Fruit fly (Drosophila melanogaster) whole organism, adult: ENCODE data around the gene CG4962.

Experiments used
- CG11617 ChIP-seq: fragments of 200-800 bp; sonication (Bioruptor generic); optimal IDR thresholded peaks from 2 replicates; lab custom pipeline; 2017; ENCODE audit warnings: mild to moderate bottlenecking, missing biosample characterization, missing genetic modification reagents, missing genetic modification characterization
- CG12768 ChIP-seq: fragments of 200-800 bp; sonication (Bioruptor generic); optimal IDR thresholded peaks from 2 replicates; lab custom pipeline; 2017; ENCODE audit warnings: missing biosample characterization, missing genetic modification characterization, mild to moderate bottlenecking, moderate library complexity, missing genetic modification reagents
- CG14711 ChIP-seq: fragments of 200-800 bp; sonication (Bioruptor generic); optimal IDR thresholded peaks from 2 replicates; lab custom pipeline; 2018; ENCODE audit warnings: missing biosample characterization, mild to moderate bottlenecking, missing genetic modification characterization, moderate library complexity
- CG1620 ChIP-seq: fragments of 200-800 bp; sonication (Bioruptor generic); optimal IDR thresholded peaks from 2 replicates; lab custom pipeline; 2016; ENCODE audit warnings: missing biosample characterization, missing genetic modification characterization
- CG33017 ChIP-seq: fragments of 200-800 bp; sonication (Bioruptor generic); optimal IDR thresholded peaks from 2 replicates; lab custom pipeline; 2018; ENCODE audit warnings: missing biosample characterization, mild to moderate bottlenecking, missing genetic modification characterization, moderate library complexity
- CG5204 ChIP-seq: fragments of 200-800 bp; sonication (Bioruptor generic); optimal IDR thresholded peaks from 2 replicates; lab custom pipeline; 2016; ENCODE audit warnings: missing biosample characterization, missing genetic modification characterization
- CG7045 ChIP-seq: fragments of 200-800 bp; sonication (Bioruptor generic); optimal IDR thresholded peaks from 2 replicates; lab custom pipeline; 2017; ENCODE audit warnings: missing biosample characterization, mild to moderate bottlenecking, missing genetic modification characterization
- CG7101 ChIP-seq: fragments of 200-800 bp; sonication (Bioruptor generic); optimal IDR thresholded peaks from 2 replicates; lab custom pipeline; 2018; ENCODE audit warnings: missing biosample characterization, mild to moderate bottlenecking, missing genetic modification characterization, moderate library complexity
- Clk ChIP-seq: fragments of 200-800 bp; sonication (Bioruptor generic); optimal IDR thresholded peaks from 2 replicates; lab custom pipeline; 2017; ENCODE audit warnings: missing biosample characterization, missing genetic modification characterization
- Crg-1 ChIP-seq: fragments of 200-800 bp; sonication (Bioruptor generic); optimal IDR thresholded peaks from 2 replicates; lab custom pipeline; 2016; ENCODE audit warnings: missing biosample characterization, missing genetic modification characterization
- Hr96 ChIP-seq: fragments of 200-800 bp; sonication (Bioruptor generic); optimal IDR thresholded peaks from 2 replicates; lab custom pipeline; 2016; ENCODE audit warnings: missing biosample characterization, missing genetic modification characterization
- Mnt ChIP-seq: fragments of 200-800 bp; sonication (Bioruptor generic); optimal IDR thresholded peaks from 2 replicates; lab custom pipeline; 2016; ENCODE audit warnings: missing biosample characterization, mild to moderate bottlenecking, missing genetic modification characterization
- bab1 ChIP-seq: fragments of 200-800 bp; sonication (Bioruptor generic); optimal IDR thresholded peaks from 3 replicates; lab custom pipeline; 2019; ENCODE audit warnings: missing biosample characterization, mild to moderate bottlenecking, missing genetic modification characterization, moderate library complexity
- cic ChIP-seq: fragments of 200-800 bp; sonication (Bioruptor generic); optimal IDR thresholded peaks from 2 replicates; lab custom pipeline; 2017; ENCODE audit warnings: missing biosample characterization, mild to moderate bottlenecking, missing genetic modification characterization, moderate library complexity
- cnc ChIP-seq, 2 experiments: fragments of >200 bp; optimal IDR thresholded peaks; 2 replicates each; lab custom pipeline; 2017
- kay ChIP-seq: fragments of 200-800 bp; sonication (Bioruptor generic); peaks from one replicate; lab custom pipeline; 2016; ENCODE audit warnings: missing biosample characterization, missing genetic modification characterization, borderline replicate concordance
- ovo ChIP-seq: fragments of 200-800 bp; sonication (Bioruptor generic); optimal IDR thresholded peaks from 2 replicates; lab custom pipeline; 2016; ENCODE audit warnings: missing biosample characterization, missing genetic modification characterization
- pad ChIP-seq: fragments of 200-800 bp; sonication (Bioruptor generic); optimal IDR thresholded peaks from 3 replicates; lab custom pipeline; 2017; ENCODE audit warnings: missing biosample characterization, missing genetic modification characterization, mild to moderate bottlenecking, moderate library complexity, missing genetic modification reagents
- tj ChIP-seq: fragments of 200-800 bp; sonication (Bioruptor generic); optimal IDR thresholded peaks from 3 replicates; lab custom pipeline; 2017; ENCODE audit warnings: missing biosample characterization, mild to moderate bottlenecking, missing genetic modification characterization, moderate library complexity
- toe ChIP-seq: fragments of 200-800 bp; sonication (Bioruptor generic); optimal IDR thresholded peaks from 2 replicates; lab custom pipeline; 2016; ENCODE audit warnings: missing biosample characterization, missing genetic modification characterization

The CG4962 gene

dm6 chr3L:16331633-16332032, 36.3 kb upstream of the CG4962 start, which contains the start of gene retinin:
Gene retinin, plus strand, starts transcription at chr3L:16331933.
- TF ChIP-seq cic (GFP tag; lab: Kevin White, UChicago) (no peak), ovo (GFP tag; lab: Kevin White, UChicago) (no peak), CG33017 (tag; lab: Kevin White, UChicago) (no peak), CG7045 (GFP tag; lab: Kevin White, UChicago) (no peak), cnc (optimal IDR thresholded peaks at IDR 0.05; lab: Kevin White, UChicago) (no peak), Clk (GFP tag; lab: Kevin White, UChicago) (no peak), tj (GFP tag; lab: Kevin White, UChicago) (no peak), Hr96 (GFP tag; lab: Kevin White, UChicago) (no peak), Crg-1 (GFP tag; lab: Kevin White, UChicago) (no peak), pad (GFP tag; lab: Kevin White, UChicago) (no peak), CG11617 (GFP tag; lab: Kevin White, UChicago) (no peak), CG12768 (GFP tag; lab: Kevin White, UChicago) (no peak)

- TF ChIP-seq Mnt (GFP tag; lab: Kevin White, UChicago) (no peak), CG7101 (no peak), CG5204 (GFP tag; lab: Kevin White, UChicago) (no peak), tj (GFP tag; lab: Kevin White, UChicago) (no peak), CG1620 (GFP tag; lab: Kevin White, UChicago) (no peak), pad (GFP tag; lab: Kevin White, UChicago) (no peak), cnc (optimal IDR thresholded peaks at IDR 0.05; lab: Kevin White, UChicago) (no peak), CG7045 (GFP tag; lab: Kevin White, UChicago) (no peak), toe (GFP tag; lab: Kevin White, UChicago) (no peak), Hr96 (GFP tag; lab: Kevin White, UChicago) (no peak), ovo (GFP tag; lab: Kevin White, UChicago) (no peak), CG11617 (GFP tag; lab: Kevin White, UChicago) (no peak), bab1 (GFP tag; lab: Kevin White, UChicago) (no peak), Clk (GFP tag; lab: Kevin White, UChicago) (no peak)
Measured at dm6 chr3L:16330740-16331139, 35.4 kb upstream of the CG4962 start, which contains the start of gene CG33060. Gene CG33060, plus strand, starts transcription at chr3L:16331040.

dm6 chr3L:16329495-16329894, 34.1 kb upstream of the CG4962 start, which contains the start of gene CG33061:
Gene CG33061, plus strand, starts transcription at chr3L:16329795.
- no peak for TF ChIP-seq cic (GFP tag; lab: Kevin White, UChicago)
- TF ChIP-seq toe (GFP tag; lab: Kevin White, UChicago) = no peak
- TF ChIP-seq CG7101 = no peak
- no peak for TF ChIP-seq Mnt (GFP tag; lab: Kevin White, UChicago)
- no peak for TF ChIP-seq tj (GFP tag; lab: Kevin White, UChicago)
- no peak for TF ChIP-seq Clk (GFP tag; lab: Kevin White, UChicago)
- no peak for TF ChIP-seq CG1620 (GFP tag; lab: Kevin White, UChicago)
- TF ChIP-seq kay (GFP tag; lab: Kevin White, UChicago) = no peak
- TF ChIP-seq CG14711 (tag; lab: Kevin White, UChicago) = no peak
- TF ChIP-seq CG12768 (GFP tag; lab: Kevin White, UChicago) = no peak
- no peak for TF ChIP-seq CG5204 (GFP tag; lab: Kevin White, UChicago)
- TF ChIP-seq ovo (GFP tag; lab: Kevin White, UChicago) = no peak

- no peak for TF ChIP-seq CG14711 (tag; lab: Kevin White, UChicago)
- TF ChIP-seq bab1 (GFP tag; lab: Kevin White, UChicago) = no peak
- TF ChIP-seq kay (GFP tag; lab: Kevin White, UChicago) = no peak
- TF ChIP-seq Hr96 (GFP tag; lab: Kevin White, UChicago) = no peak
- TF ChIP-seq CG11617 (GFP tag; lab: Kevin White, UChicago) = no peak
- no peak for TF ChIP-seq CG12768 (GFP tag; lab: Kevin White, UChicago)
- TF ChIP-seq Clk (GFP tag; lab: Kevin White, UChicago) = no peak
- TF ChIP-seq CG33017 (tag; lab: Kevin White, UChicago) = no peak
- TF ChIP-seq CG7101 = no peak
- TF ChIP-seq cnc (optimal IDR thresholded peaks at IDR 0.05; lab: Kevin White, UChicago) = no peak
- no peak for TF ChIP-seq ovo (GFP tag; lab: Kevin White, UChicago)
- no peak for TF ChIP-seq pad (GFP tag; lab: Kevin White, UChicago)
- TF ChIP-seq tj (GFP tag; lab: Kevin White, UChicago) = no peak
- TF ChIP-seq CG7045 (GFP tag; lab: Kevin White, UChicago) = no peak
Measured at dm6 chr3L:16328207-16328891, 33.0 kb upstream of the CG4962 start, which contains the start of gene CG13058. Gene CG13058, plus strand, starts transcription at chr3L:16328841.

- TF ChIP-seq cic (GFP tag; lab: Kevin White, UChicago) (no peak), Crg-1 (GFP tag; lab: Kevin White, UChicago) (no peak), ovo (GFP tag; lab: Kevin White, UChicago) (no peak), CG33017 (tag; lab: Kevin White, UChicago) (no peak), CG11617 (GFP tag; lab: Kevin White, UChicago) (no peak), cnc (optimal IDR thresholded peaks at IDR 0.05; lab: Kevin White, UChicago) (no peak), Hr96 (GFP tag; lab: Kevin White, UChicago) (no peak), tj (GFP tag; lab: Kevin White, UChicago) (no peak)
Measured at dm6 chr3L:16327776-16328175, 32.4 kb upstream of the CG4962 start, which contains the start of gene CG13038. Gene CG13038, minus strand, starts transcription at chr3L:16327893.
